Worm (Caenorhabditis elegans): ENCODE results near the gene sto-5.

The sto-5 gene

ce11 chrX:16807015-16807414 is 18.2 kb downstream of the sto-5 start, which contains the start of gene mec-4:
TSS of gene mec-4 (minus strand) at chrX:16807115.
- TF ChIP-seq egl-18 (GFP tag; IDR thresholded peaks at IDR 0.05) (no peak), tlf-1 (GFP tag; optimal IDR thresholded peaks at IDR 0.05) (no peak), athp-1 (tag; optimal IDR thresholded peaks at IDR 0.05) (no peak), nfya-1 (tag; optimal IDR thresholded peaks at IDR 0.05; ENCODE audit: borderline replicate concordance, insufficient read depth) (no peak), unc-130 (GFP tag; optimal IDR thresholded peaks at IDR 0.05) (no peak), let-526 (GFP tag; IDR thresholded peaks at IDR 0.05) (no peak), lin-26 (GFP tag; IDR thresholded peaks at IDR 0.05) (no peak), B0336.3 (GFP tag; IDR thresholded peaks at IDR 0.05) (no peak), efl-1 (GFP tag; optimal IDR thresholded peaks at IDR 0.05) (no peak), hmg-20 (GFP tag; IDR thresholded peaks at IDR 0.05) (no peak), ceh-58 (GFP tag; IDR thresholded peaks at IDR 0.05) (no peak), ets-4 (GFP tag; optimal IDR thresholded peaks at IDR 0.05) (no peak), ceh-79 (tag; optimal IDR thresholded peaks at IDR 0.05) (no peak), F39B2.1 (GFP tag; IDR thresholded peaks at IDR 0.05) (no peak), snpc-4 (GFP tag; optimal IDR thresholded peaks at IDR 0.05) (no peak), snpc-4 (tag; optimal IDR thresholded peaks at IDR 0.05) (no peak), ztf-26 (tag; optimal IDR thresholded peaks at IDR 0.05) (no peak), ztf-25 (GFP tag; IDR thresholded peaks at IDR 0.05) (no peak), ztf-18 (tag; optimal IDR thresholded peaks at IDR 0.05) (no peak), madf-10 (tag; optimal IDR thresholded peaks at IDR 0.05) (no peak), ceh-100 (GFP tag; IDR thresholded peaks at IDR 0.05) (no peak)

- TF ChIP-seq B0035.1 (tag; optimal IDR thresholded peaks at IDR 0.05), result no peak
- TF ChIP-seq nfya-2 (GFP tag; IDR thresholded peaks at IDR 0.05), result no peak
- peak; percentile 35 for TF ChIP-seq zim-3 (tag; optimal IDR thresholded peaks at IDR 0.05)
- TF ChIP-seq ceh-100 (GFP tag; IDR thresholded peaks at IDR 0.05), result no peak
- TF ChIP-seq athp-1 (tag; optimal IDR thresholded peaks at IDR 0.05), result no peak
These were observed 21.7 kb downstream of the sto-5 start for ce11 chrX:16803545-16803944.

ce11 chrX:16799065-16799663 is 26.1 kb downstream of the sto-5 start:
- peak; percentile 64 for TF ChIP-seq ceh-27 (GFP tag; optimal IDR thresholded peaks at IDR 0.05)
- TF ChIP-seq hmg-1.2 (GFP tag; IDR thresholded peaks at IDR 0.05), result peak; percentile 77; the same call in 1 of the 2 replicates
- TF ChIP-seq K12H6.12 (tag; optimal IDR thresholded peaks at IDR 0.05), result peak; percentile 46
- no peak for TF ChIP-seq repo-1 (tag; optimal IDR thresholded peaks at IDR 0.05)
- no peak for TF ChIP-seq mel-28 (tag; optimal IDR thresholded peaks at IDR 0.05; ENCODE audit: borderline replicate concordance)
- TF ChIP-seq nhr-120 (GFP tag; IDR thresholded peaks at IDR 0.05), result no peak
- no peak for TF ChIP-seq athp-1 (tag; optimal IDR thresholded peaks at IDR 0.05)
- TF ChIP-seq Y79H2A.3 (GFP tag; conservative IDR thresholded peaks at IDR 0.05), result no peak
- TF ChIP-seq zim-3 (tag; optimal IDR thresholded peaks at IDR 0.05), result no peak
- TF ChIP-seq zfh-2 (GFP tag; conservative IDR thresholded peaks at IDR 0.05), result peak; percentile 76; the same call in 1 of the 2 replicates
- no peak for TF ChIP-seq attf-6 (GFP tag; IDR thresholded peaks at IDR 0.05)
- no peak for TF ChIP-seq ztf-6 (GFP tag; IDR thresholded peaks at IDR 0.05)
- peak; percentile 31 for TF ChIP-seq lin-40 (tag; optimal IDR thresholded peaks at IDR 0.05)
- no peak for TF ChIP-seq cebp-1 (GFP tag; IDR thresholded peaks at IDR 0.05)
- peak; percentile 56 for TF ChIP-seq cebp-1 (tag; optimal IDR thresholded peaks at IDR 0.05)
- TF ChIP-seq ceh-100 (GFP tag; IDR thresholded peaks at IDR 0.05), result no peak
- peak; percentile 34; the same call in 1 of the 2 replicates for TF ChIP-seq rcor-1 (GFP tag; IDR thresholded peaks at IDR 0.05)
- no peak for TF ChIP-seq pha-4 (tag; optimal IDR thresholded peaks at IDR 0.05)
- TF ChIP-seq cebp-2 (GFP tag; IDR thresholded peaks at IDR 0.05), result no peak
- no peak for TF ChIP-seq hmg-20 (GFP tag; IDR thresholded peaks at IDR 0.05)
- peak in 1 of 3 experiments; percentile 13 for TF ChIP-seq lin-35 (GFP tag; optimal IDR thresholded peaks at IDR 0.05)
- no peak for TF ChIP-seq lin-54 (GFP tag; optimal IDR thresholded peaks at IDR 0.05)
- TF ChIP-seq egl-44 (GFP tag; IDR thresholded peaks at IDR 0.05), result no peak
- peak; percentile 44; the same call in 1 of the 2 replicates for TF ChIP-seq dox-1 (GFP tag; IDR thresholded peaks at IDR 0.05)
- peak; percentile 19 for TF ChIP-seq attf-5 (GFP tag; optimal IDR thresholded peaks at IDR 0.05)
- 0 out of 2 replicates have a peak, but pooled peaks have one; percentile 4 for TF ChIP-seq Y56A3A.18 (GFP tag; IDR thresholded peaks at IDR 0.05)
- TF ChIP-seq ceh-40 (GFP tag; IDR thresholded peaks at IDR 0.05), result no peak
